Worm (Caenorhabditis elegans) whole organism, L1 larva: ENCODE data around the gene F35G12.7.

ENCODE experiments used
- C04F5.9 ChIP-seq: sonication (generic microtip); optimal IDR thresholded peaks from 2 replicates; lab custom pipeline; 2016; ENCODE audit warnings: missing genetic modification characterization, missing compliant biosample characterization
- C16A3.4 ChIP-seq: fragments of 150-350 bp; optimal IDR thresholded peaks from 2 replicates; lab custom pipeline; 2014; ENCODE audit warnings: missing biosample characterization, missing genetic modification characterization
- C34B4.2 ChIP-seq: sonication (generic microtip); optimal IDR thresholded peaks from 2 replicates; lab custom pipeline; 2017; ENCODE audit warnings: mild to moderate bottlenecking, missing genetic modification characterization, missing compliant biosample characterization
- F16B12.6 ChIP-seq: fragments of 150-350 bp; optimal IDR thresholded peaks from 2 replicates; lab custom pipeline; 2014; ENCODE audit warnings: missing biosample characterization, missing genetic modification characterization
- aha-1 ChIP-seq: fragments of 150-350 bp; optimal IDR thresholded peaks from 2 replicates; lab custom pipeline; 2014; ENCODE audit warnings: missing biosample characterization, missing genetic modification characterization
- blmp-1 ChIP-seq: fragments of 150-350 bp; optimal IDR thresholded peaks from 2 replicates; lab custom pipeline; 2014; ENCODE audit warnings: missing biosample characterization, missing genetic modification characterization
- ceh-63 ChIP-seq: fragments of 200-800 bp; sonication (Bioruptor generic); optimal IDR thresholded peaks from 2 replicates; lab custom pipeline; 2018; ENCODE audit warnings: mild to moderate bottlenecking, missing genetic modification characterization, missing compliant biosample characterization
- ceh-82 ChIP-seq, 3 experiments: fragments of 150-350 bp in 1 of 3; sonication (generic microtip) in 2 of 3; optimal IDR thresholded peaks; 2 replicates each; lab custom pipeline; 2014 to 2017; ENCODE audit warnings: missing biosample characterization in 3 of 3, missing genetic modification characterization in 3 of 3
- dpl-1 ChIP-seq, 3 experiments: fragments of 150-350 bp in 2 of 3; sonication (generic microtip) in 1 of 3; optimal IDR thresholded peaks; 2 replicates each; lab custom pipeline; 2014 to 2017; ENCODE audit warnings: missing biosample characterization in 3 of 3, missing genetic modification characterization in 3 of 3, missing genetic modification reagents in 3 of 3
- efl-1 ChIP-seq, 4 experiments: fragments of 150-350 bp; optimal IDR thresholded peaks in 3 of 4; peaks in 1 of 4; 1 replicate in 1 of 4; 2 replicates in 3 of 4; lab custom pipeline; 2014; ENCODE audit warnings: missing biosample characterization in 2 of 4, missing genetic modification characterization in 2 of 4, missing genetic modification reagents in 2 of 4
- efl-3 ChIP-seq: fragments of 200-800 bp; sonication (Bioruptor generic); optimal IDR thresholded peaks from 2 replicates; lab custom pipeline; 2018; ENCODE audit warnings: mild to moderate bottlenecking, missing genetic modification characterization, missing compliant biosample characterization
- egl-13 ChIP-seq: sonication (generic microtip); optimal IDR thresholded peaks from 2 replicates; lab custom pipeline; 2016; ENCODE audit warnings: missing genotype, missing genetic modification reagents, missing genetic modification characterization, missing compliant biosample characterization
- elt-2 ChIP-seq: sonication (generic microtip); optimal IDR thresholded peaks from 2 replicates; lab custom pipeline; 2016; ENCODE audit warnings: missing genetic modification characterization, mild to moderate bottlenecking, inconsistent platforms, missing compliant biosample characterization, missing genetic modification reagents
- elt-3 ChIP-seq, 6 experiments: fragments of 150-350 bp in 1 of 6; sonication (generic microtip); optimal IDR thresholded peaks; 2 replicates each; lab custom pipeline; 2017 to 2018; ENCODE audit warnings: missing biosample characterization in 6 of 6, missing genetic modification characterization in 6 of 6, inconsistent platforms in 1 of 6
- fkh-10 ChIP-seq: sonication (generic microtip); optimal IDR thresholded peaks from 2 replicates; lab custom pipeline; 2017; ENCODE audit warnings: missing biosample characterization, missing genetic modification reagents, missing genetic modification characterization
- fkh-8 ChIP-seq: sonication (generic microtip); optimal IDR thresholded peaks from 2 replicates; lab custom pipeline; 2016; ENCODE audit warnings: mild to moderate bottlenecking, missing genetic modification characterization, missing compliant biosample characterization
- grh-1 ChIP-seq: fragments of 200-800 bp; sonication (Bioruptor generic); IDR thresholded peaks from 2 replicates; pipeline ENCODE4 v1.3.6; 2022; ENCODE audit warnings: missing genetic modification reagents, missing genetic modification characterization, missing compliant biosample characterization
- hlh-4 ChIP-seq: sonication (generic microtip); optimal IDR thresholded peaks from 2 replicates; lab custom pipeline; 2016; ENCODE audit warnings: mild to moderate bottlenecking, missing genetic modification characterization, missing compliant biosample characterization
- irx-1 ChIP-seq: sonication (generic microtip); optimal IDR thresholded peaks from 2 replicates; lab custom pipeline; 2016; ENCODE audit warnings: missing genetic modification characterization, missing compliant biosample characterization
- jun-1 ChIP-seq: fragments of 150-350 bp; optimal IDR thresholded peaks from 2 replicates; lab custom pipeline; 2014; ENCODE audit warnings: missing biosample characterization, missing genetic modification reagents, missing genetic modification characterization
- lin-13 ChIP-seq: fragments of 150-350 bp; optimal IDR thresholded peaks from 2 replicates; lab custom pipeline; 2014; ENCODE audit warnings: missing biosample characterization, missing genetic modification reagents, missing genetic modification characterization
- lin-35 ChIP-seq, 2 experiments: fragments of 150-350 bp; optimal IDR thresholded peaks; 2 replicates each; lab custom pipeline; 2014; ENCODE audit warnings: missing biosample characterization in 2 of 2, missing genetic modification characterization in 2 of 2, missing genetic modification reagents in 2 of 2
- lsy-2 ChIP-seq, 2 experiments: fragments of 150-350 bp; optimal IDR thresholded peaks; 2 replicates each; lab custom pipeline; 2014; ENCODE audit warnings: missing biosample characterization in 2 of 2, missing genetic modification characterization in 2 of 2
- mab-9 ChIP-seq: fragments of 200-800 bp; sonication (Bioruptor generic); IDR thresholded peaks from 2 replicates; pipeline ENCODE4 v1.3.6; 2022; ENCODE audit warnings: missing genetic modification reagents, missing genetic modification characterization, missing compliant biosample characterization
- mef-2 ChIP-seq: fragments of 150-350 bp; optimal IDR thresholded peaks from 2 replicates; lab custom pipeline; 2014; ENCODE audit warnings: missing biosample characterization, missing genetic modification characterization
- mep-1 ChIP-seq: fragments of 150-350 bp; optimal IDR thresholded peaks from 2 replicates; lab custom pipeline; 2014; ENCODE audit warnings: missing biosample characterization, missing genetic modification characterization
- nhr-20 ChIP-seq: sonication (generic microtip); optimal IDR thresholded peaks from 2 replicates; lab custom pipeline; 2016; ENCODE audit warnings: mild to moderate bottlenecking, missing genetic modification characterization, missing compliant biosample characterization
- nhr-47 ChIP-seq: sonication (generic microtip); optimal IDR thresholded peaks from 2 replicates; lab custom pipeline; 2016; ENCODE audit warnings: mild to moderate bottlenecking, missing genetic modification characterization, moderate library complexity, missing compliant biosample characterization
- nhr-71 ChIP-seq: sonication (generic microtip); optimal IDR thresholded peaks from 2 replicates; lab custom pipeline; 2016; ENCODE audit warnings: mild to moderate bottlenecking, missing genetic modification characterization, moderate library complexity, missing compliant biosample characterization
- nhr-76 ChIP-seq: sonication (generic microtip); optimal IDR thresholded peaks from 2 replicates; lab custom pipeline; 2017; ENCODE audit warnings: missing biosample characterization, missing genetic modification characterization
- nhr-77 ChIP-seq: fragments of 150-350 bp; optimal IDR thresholded peaks from 2 replicates; lab custom pipeline; 2014; ENCODE audit warnings: missing biosample characterization, missing genetic modification characterization
- nhr-84 ChIP-seq: sonication (generic microtip); optimal IDR thresholded peaks from 2 replicates; lab custom pipeline; 2017; ENCODE audit warnings: missing biosample characterization, missing genetic modification characterization
- nhr-85 ChIP-seq: sonication (generic microtip); peaks from one replicate; lab custom pipeline; 2016; ENCODE audit warnings: missing genetic modification characterization, inconsistent platforms, missing compliant biosample characterization
- pqm-1 ChIP-seq: sonication (generic microtip); optimal IDR thresholded peaks from 3 replicates; lab custom pipeline; 2017; ENCODE audit warnings: missing biosample characterization, missing genetic modification characterization
- rnt-1 ChIP-seq: sonication (generic microtip); optimal IDR thresholded peaks from 2 replicates; lab custom pipeline; 2016; ENCODE audit warnings: mild to moderate bottlenecking, missing genetic modification characterization, moderate library complexity, missing compliant biosample characterization
- skn-1 ChIP-seq: fragments of 150-350 bp; optimal IDR thresholded peaks from 2 replicates; lab custom pipeline; 2014; ENCODE audit warnings: missing biosample characterization, missing genetic modification characterization
- snu-23 ChIP-seq: sonication (generic microtip); optimal IDR thresholded peaks from 2 replicates; lab custom pipeline; 2016; ENCODE audit warnings: missing genetic modification characterization, missing compliant biosample characterization
- sox-4 ChIP-seq: sonication (generic microtip); optimal IDR thresholded peaks from 2 replicates; lab custom pipeline; 2016; ENCODE audit warnings: missing genetic modification characterization, missing compliant biosample characterization
- unc-130 ChIP-seq: fragments of 150-350 bp; optimal IDR thresholded peaks from 2 replicates; lab custom pipeline; 2017; ENCODE audit warnings: missing biosample characterization, missing genetic modification characterization, inconsistent platforms
- unc-30 ChIP-seq: sonication (generic microtip); optimal IDR thresholded peaks from 2 replicates; lab custom pipeline; 2017; ENCODE audit warnings: missing biosample characterization, missing genetic modification characterization
- unc-62 ChIP-seq: fragments of 150-350 bp; optimal IDR thresholded peaks from 2 replicates; lab custom pipeline; 2014; ENCODE audit warnings: missing biosample characterization, missing genetic modification reagents, missing genetic modification characterization
- unc-98 ChIP-seq: fragments of 200-800 bp; sonication (Bioruptor generic); IDR thresholded peaks from 2 replicates; pipeline ENCODE4 v1.3.6; 2022; ENCODE audit warnings: missing genetic modification characterization, missing compliant biosample characterization
- vab-15 ChIP-seq: sonication (generic microtip); optimal IDR thresholded peaks from 2 replicates; lab custom pipeline; 2017; ENCODE audit warnings: missing genotype, mild to moderate bottlenecking, missing genetic modification characterization, missing compliant biosample characterization
- xbp-1 ChIP-seq: sonication (generic microtip); optimal IDR thresholded peaks from 2 replicates; lab custom pipeline; 2016; ENCODE audit warnings: missing genetic modification characterization, missing compliant biosample characterization

Gene F35G12.7

DNA sequence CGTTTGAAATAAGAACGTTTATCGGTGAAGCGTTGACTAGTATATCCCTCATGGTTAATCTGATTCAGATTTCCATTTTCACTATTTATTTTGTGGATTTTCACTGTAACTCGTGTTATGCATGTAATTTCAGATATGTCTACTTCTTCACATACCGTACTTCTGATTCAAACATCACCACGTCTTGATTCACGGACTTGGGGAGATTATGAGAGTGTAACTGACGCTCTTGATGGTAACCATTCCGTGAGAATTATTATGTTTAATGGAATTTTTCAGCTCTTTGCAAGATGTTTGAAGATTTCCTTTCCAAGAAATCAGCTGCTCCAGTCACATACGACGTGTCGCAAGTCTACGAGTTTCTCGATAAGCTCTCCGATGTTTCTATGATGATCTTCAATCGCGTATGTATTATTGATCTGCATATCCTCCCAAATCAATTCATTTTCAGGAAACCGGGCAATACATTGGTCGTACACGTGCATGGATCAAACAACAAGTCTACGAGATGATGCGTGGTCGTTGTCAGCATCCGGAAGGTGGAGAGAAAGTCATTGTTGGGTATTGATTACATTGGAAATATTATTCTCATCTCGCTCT lies 6.1 kb upstream of the F35G12.7 start, which contains the start of gene erh-2:
TSS of gene erh-2 (plus strand) at position 134 of the 600 bp plus-strand sequence.
- no peak for TF ChIP-seq egl-13 (tag; lab: Kevin White, UChicago)
- peak; percentile 62 for TF ChIP-seq nhr-85 (tag; lab: Kevin White, UChicago)

DNA sequence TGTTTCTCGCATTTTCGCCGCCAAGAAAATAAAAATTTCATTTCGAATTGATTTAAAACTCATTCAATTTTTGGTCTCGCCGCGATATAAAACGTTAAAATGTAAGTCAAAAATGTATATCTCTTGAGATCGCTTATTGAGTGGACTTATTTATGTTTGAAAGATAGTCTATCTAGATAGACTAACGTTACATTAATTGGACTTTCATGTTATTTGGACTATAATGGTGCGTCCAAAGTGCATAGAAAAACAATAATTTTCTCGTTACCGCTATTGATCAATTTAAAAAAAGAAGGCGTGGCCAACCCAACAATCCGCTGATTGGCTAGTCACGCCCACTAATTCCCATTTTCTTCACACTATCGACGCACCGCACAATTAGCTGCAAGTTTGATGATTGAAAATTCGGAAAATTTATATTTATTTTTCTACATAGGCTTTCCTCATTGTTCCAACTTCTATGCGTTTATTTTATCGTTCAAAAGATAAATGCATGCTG lies 3.0 kb downstream of the F35G12.7 start, which contains the start of gene F35G12.5:
TSS of gene F35G12.5 (plus strand) at position 51 of the 499 bp plus-strand sequence.
- no peak for TF ChIP-seq lin-13 (GFP tag; lab: Kevin White, UChicago)
- peak in 1 of 2 experiments; percentile 6 for TF ChIP-seq lsy-2 (tag; optimal IDR thresholded peaks at IDR 0.05; lab: Kevin White, UChicago)
- TF ChIP-seq jun-1 (tag; lab: Kevin White, UChicago): no peak
- TF ChIP-seq xbp-1: no peak
- no peak for TF ChIP-seq vab-15 (tag; lab: Kevin White, UChicago)
- TF ChIP-seq efl-3 (GFP tag; lab: Kevin White, UChicago): no peak
- TF ChIP-seq snu-23: no peak
- no peak for TF ChIP-seq efl-1 (optimal IDR thresholded peaks at IDR 0.05; lab: Kevin White, UChicago)
- peak in 1 of 2 experiments; percentile 45 for TF ChIP-seq efl-1 (GFP tag; optimal IDR thresholded peaks at IDR 0.05 in 1 of 2; lab: Kevin White, UChicago)
- no peak for TF ChIP-seq C04F5.9 (tag; lab: Kevin White, UChicago)
- no peak for TF ChIP-seq unc-98 (GFP tag; lab: Robert Waterston, UW)
- TF ChIP-seq, all 84 proteins: peak for 2

DNA sequence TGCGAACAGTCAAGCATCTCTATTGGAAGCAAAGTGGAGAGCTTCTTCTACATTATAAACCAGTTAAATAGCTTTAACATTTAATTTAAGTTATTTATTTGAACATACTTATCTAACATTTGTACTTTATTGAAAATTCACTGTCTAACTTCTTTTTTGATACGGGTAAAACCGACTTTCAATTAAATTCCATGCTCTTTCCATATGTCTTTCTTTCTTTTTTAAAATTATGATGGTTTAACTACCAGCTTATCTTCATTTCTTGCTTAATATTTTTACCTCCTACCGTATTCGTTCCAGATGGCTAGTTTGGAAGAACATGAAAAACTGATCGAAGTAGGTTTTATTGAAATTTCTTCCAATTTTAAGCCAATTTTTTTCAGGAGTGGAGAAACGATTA lies 5.6 kb downstream of the F35G12.7 start, which contains the start of gene F35G12.12:
TSS of gene F35G12.12 (plus strand) at position 301 of the 400 bp plus-strand sequence.
- no peak for TF ChIP-seq aha-1
- TF ChIP-seq C34B4.2 (tag; lab: Kevin White, UChicago): no peak
- no peak for TF ChIP-seq unc-30
- TF ChIP-seq lsy-2 (tag; optimal IDR thresholded peaks at IDR 0.05; lab: Kevin White, UChicago): no peak
- TF ChIP-seq irx-1 (tag; lab: Kevin White, UChicago): no peak
- TF ChIP-seq fkh-8 (tag; lab: Kevin White, UChicago): no peak

DNA sequence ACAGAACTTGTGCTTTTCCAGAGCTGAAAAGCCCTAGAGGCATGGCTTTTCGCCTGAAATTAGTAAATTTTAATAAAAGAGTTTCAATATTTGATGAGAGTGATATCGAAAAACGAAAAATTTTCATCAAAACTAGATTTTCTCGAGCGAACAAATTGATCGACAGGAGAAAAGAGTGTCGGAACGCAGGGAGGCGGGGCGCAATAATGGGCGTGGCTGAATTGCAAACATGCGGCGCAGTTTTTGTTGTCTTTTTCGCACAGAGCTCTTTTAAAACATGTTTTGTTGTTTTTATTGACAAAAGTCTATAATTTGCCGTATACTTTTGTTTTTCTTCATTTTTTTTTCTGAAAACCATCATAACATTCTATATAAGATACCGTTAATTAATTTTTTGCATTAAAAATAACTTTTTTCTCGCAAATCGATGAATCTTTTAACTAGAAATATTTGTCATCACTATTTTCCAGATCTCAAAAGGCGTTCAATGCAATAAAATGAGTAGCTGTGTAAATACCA lies 8.7 kb downstream of the F35G12.7 start, which contains the start of the genes sel-5 and wdr-48:
TSS of gene sel-5 (minus strand) at position 53 of the 519 bp plus-strand sequence.
TSS of gene wdr-48 (plus strand) at position 469 of the 519 bp plus-strand sequence.
- TF ChIP-seq elt-2: no peak
- no peak for TF ChIP-seq pqm-1 (tag; lab: Kevin White, UChicago)
- peak; percentile 42 for TF ChIP-seq F16B12.6 (tag; lab: Kevin White, UChicago)
- peak in 1 of 6 experiments; percentile 23 for TF ChIP-seq elt-3 (tag; optimal IDR thresholded peaks at IDR 0.05; lab: Kevin White, UChicago)
- TF ChIP-seq nhr-76 (tag; lab: Kevin White, UChicago): no peak
- peak; percentile 35 for TF ChIP-seq snu-23
- no peak for TF ChIP-seq hlh-4
- peak; percentile 39 for TF ChIP-seq nhr-47 (tag; lab: Kevin White, UChicago)
- TF ChIP-seq lsy-2 (tag; optimal IDR thresholded peaks at IDR 0.05; lab: Kevin White, UChicago): peak; percentile 53 to 59
- TF ChIP-seq nhr-84: no peak
- TF ChIP-seq nhr-20 (tag; lab: Kevin White, UChicago): peak; percentile 36
- TF ChIP-seq efl-1 (optimal IDR thresholded peaks at IDR 0.05; lab: Kevin White, UChicago): peak; percentile 19 to 40
- TF ChIP-seq efl-1 (GFP tag; optimal IDR thresholded peaks at IDR 0.05 in 1 of 2; lab: Kevin White, UChicago): peak; percentile 60 to 95
- TF ChIP-seq nhr-71 (tag; lab: Kevin White, UChicago): peak; percentile 33
- TF ChIP-seq nhr-77 (tag; lab: Kevin White, UChicago): no peak
- peak; percentile 25 to 53 for TF ChIP-seq lin-35 (GFP tag; optimal IDR thresholded peaks at IDR 0.05; lab: Kevin White, UChicago)
- TF ChIP-seq C16A3.4 (tag; lab: Kevin White, UChicago): peak; percentile 12
- TF ChIP-seq unc-130 (tag; lab: Kevin White, UChicago): no peak
- TF ChIP-seq xbp-1: peak; percentile 20
- peak; percentile 60 for TF ChIP-seq blmp-1 (tag; lab: Kevin White, UChicago)
- TF ChIP-seq dpl-1 (GFP tag; optimal IDR thresholded peaks at IDR 0.05; lab: Kevin White, UChicago): peak; percentile 39 to 62 (median 43)
- no peak for TF ChIP-seq efl-3 (GFP tag; lab: Kevin White, UChicago)
- TF ChIP-seq mep-1 (tag; lab: Kevin White, UChicago): peak; percentile 37
- TF ChIP-seq ceh-82 (tag; optimal IDR thresholded peaks at IDR 0.05; lab: Kevin White, UChicago): peak in 1 of 3 experiments; percentile 18
- TF ChIP-seq unc-62 (GFP tag; lab: Kevin White, UChicago): no peak
- no peak for TF ChIP-seq grh-1 (GFP tag; lab: Robert Waterston, UW)
- TF ChIP-seq rnt-1: peak; percentile 39
- TF ChIP-seq mef-2 (tag; lab: Kevin White, UChicago): no peak
- peak; percentile 55 for TF ChIP-seq skn-1 (tag; lab: Kevin White, UChicago)
- TF ChIP-seq fkh-10: no peak
- TF ChIP-seq sox-4 (tag; lab: Kevin White, UChicago): no peak
- no peak for TF ChIP-seq ceh-63 (GFP tag; lab: Kevin White, UChicago)
- no peak for TF ChIP-seq mab-9 (GFP tag; lab: Robert Waterston, UW)
